Fruit fly (Drosophila melanogaster): ENCODE data around the gene Sgsf.

DNA sequence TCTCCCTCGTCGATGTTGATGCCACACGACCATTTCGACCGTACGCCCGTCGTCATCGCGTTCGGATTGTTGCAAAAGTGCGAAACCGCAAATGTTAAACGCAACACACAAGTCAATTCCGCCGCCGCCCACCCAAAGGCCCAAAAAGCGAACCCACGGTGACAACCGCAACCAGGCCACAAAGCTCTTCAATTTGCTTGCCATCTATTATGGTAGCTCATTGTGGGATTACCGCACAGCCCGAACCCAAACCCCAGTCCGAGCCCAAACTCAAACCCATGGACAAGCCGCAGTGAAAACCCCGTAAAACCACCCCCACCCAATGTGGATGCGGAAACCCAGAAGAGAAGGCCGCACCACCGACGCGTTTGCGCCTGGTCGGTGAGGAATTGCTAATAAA lies 11.6 kb upstream of the Sgsf start:
- TF ChIP-seq CG8478 (optimal IDR thresholded peaks at IDR 0.05): no peak
- no peak for TF ChIP-seq CTCF (optimal IDR thresholded peaks at IDR 0.05)
